Worm (Caenorhabditis elegans) whole organism, young adult: Measurements from ENCODE around the gene M02B7.7.

Source experiments
- B0019.2 ChIP-seq: fragments of 200-800 bp; sonication (Bioruptor generic); conservative IDR thresholded peaks from 2 replicates; pipeline ENCODE4 v1.3.6; 2022; ENCODE audit warnings: missing genetic modification reagents, missing genetic modification characterization, missing compliant biosample characterization
- B0035.1 ChIP-seq: sonication (generic microtip); optimal IDR thresholded peaks from 2 replicates; lab custom pipeline; 2016; ENCODE audit warnings: missing genetic modification characterization, mild to moderate bottlenecking, missing compliant biosample characterization, missing genotype, missing genetic modification reagents
- B0336.3 ChIP-seq: fragments of 200-800 bp; sonication (Bioruptor generic); IDR thresholded peaks from 2 replicates; pipeline ENCODE4 v1.3.6; 2022; ENCODE audit warnings: missing genetic modification characterization, missing compliant biosample characterization
- C06A6.2 ChIP-seq: fragments of 200-800 bp; sonication (Bioruptor generic); conservative IDR thresholded peaks from 2 replicates; pipeline ENCODE4 v1.3.6; 2022; ENCODE audit warnings: missing genetic modification characterization, missing compliant biosample characterization
- D2030.7 ChIP-seq: fragments of 200-800 bp; sonication (Bioruptor generic); IDR thresholded peaks from 2 replicates; pipeline ENCODE4 v1.3.6; 2022; ENCODE audit warnings: missing genetic modification reagents, missing genetic modification characterization, missing compliant biosample characterization
- F22D6.2 ChIP-seq: sonication (generic microtip); optimal IDR thresholded peaks from 2 replicates; lab custom pipeline; 2016; ENCODE audit warnings: mild to moderate bottlenecking, missing genetic modification characterization, missing compliant biosample characterization
- F23B12.7 ChIP-seq: sonication (generic microtip); optimal IDR thresholded peaks from 2 replicates; lab custom pipeline; 2017; ENCODE audit warnings: missing genetic modification characterization, mild to moderate bottlenecking, missing compliant biosample characterization, antibody characterized with exemption, moderate library complexity; ENCODE audit not compliant: insufficient read depth
- F33H1.4 ChIP-seq: fragments of 200-800 bp; sonication (Bioruptor generic); IDR thresholded peaks from 2 replicates; pipeline ENCODE4 v1.3.6; 2022; ENCODE audit warnings: missing genetic modification reagents, missing genetic modification characterization, missing compliant biosample characterization
- F37B4.10 ChIP-seq: fragments of 200-800 bp; sonication (Bioruptor generic); IDR thresholded peaks from 2 replicates; pipeline ENCODE4 v1.3.6; 2022; ENCODE audit warnings: missing genetic modification characterization, missing compliant biosample characterization
- F57C9.4 ChIP-seq: sonication (generic microtip); optimal IDR thresholded peaks from 2 replicates; lab custom pipeline; 2017; ENCODE audit warnings: mild to moderate bottlenecking, missing genetic modification characterization, missing compliant biosample characterization
- K12H6.12 ChIP-seq: fragments of 200-800 bp; sonication (Bioruptor generic); optimal IDR thresholded peaks from 2 replicates; lab custom pipeline; 2018; ENCODE audit warnings: mild to moderate bottlenecking, missing genetic modification characterization, missing compliant biosample characterization
- T26A5.8 ChIP-seq: sonication (generic microtip); optimal IDR thresholded peaks from 2 replicates; lab custom pipeline; 2016; ENCODE audit warnings: missing genetic modification characterization, missing compliant biosample characterization
- Y53F4B.3 ChIP-seq: fragments of 200-800 bp; sonication (Bioruptor generic); IDR thresholded peaks from 2 replicates; pipeline ENCODE4 v1.3.6; 2022; ENCODE audit warnings: missing genetic modification reagents, missing genetic modification characterization, missing compliant biosample characterization
- Y95B8A.8 ChIP-seq: fragments of 200-800 bp; sonication (Bioruptor generic); IDR thresholded peaks from 2 replicates; pipeline ENCODE4 v1.3.6; 2022; ENCODE audit warnings: missing genetic modification reagents, missing genetic modification characterization, missing compliant biosample characterization
- ama-1 ChIP-seq, 3 experiments: fragments of 150-350 bp in 1 of 3; sonication (generic microtip) in 2 of 3; optimal IDR thresholded peaks; 2 replicates each; lab custom pipeline; 2014 to 2018; ENCODE audit warnings: missing biosample characterization in 2 of 3, missing genetic modification characterization in 2 of 3, missing genetic modification reagents in 2 of 3
- attf-3 ChIP-seq: fragments of 200-800 bp; sonication (Bioruptor generic); conservative IDR thresholded peaks from 2 replicates; pipeline ENCODE4 v1.3.6; 2022; ENCODE audit warnings: missing genetic modification reagents, missing genetic modification characterization, missing compliant biosample characterization
- bed-1 ChIP-seq: fragments of 200-800 bp; sonication (Bioruptor generic); IDR thresholded peaks from 2 replicates; pipeline ENCODE4 v1.3.6; 2022; ENCODE audit warnings: missing genetic modification reagents, missing genetic modification characterization, missing compliant biosample characterization
- ceh-100 ChIP-seq: fragments of 200-800 bp; sonication (Bioruptor generic); IDR thresholded peaks from 2 replicates; pipeline ENCODE4 v1.3.6; 2022; ENCODE audit warnings: missing genetic modification reagents, missing genetic modification characterization, missing compliant biosample characterization
- ceh-27 ChIP-seq: fragments of 200-800 bp; sonication (Bioruptor generic); optimal IDR thresholded peaks from 2 replicates; lab custom pipeline; 2018; ENCODE audit warnings: mild to moderate bottlenecking, missing genetic modification characterization, moderate library complexity, missing compliant biosample characterization
- ceh-40 ChIP-seq: fragments of 200-800 bp; sonication (Bioruptor generic); IDR thresholded peaks from 2 replicates; pipeline ENCODE4 v1.3.6; 2022; ENCODE audit warnings: missing genetic modification characterization, missing compliant biosample characterization
- die-1 ChIP-seq: sonication (generic microtip); optimal IDR thresholded peaks from 2 replicates; lab custom pipeline; 2016; ENCODE audit warnings: missing genotype, mild to moderate bottlenecking, missing genetic modification characterization, missing compliant biosample characterization
- him-1 ChIP-seq: sonication (generic microtip); optimal IDR thresholded peaks from 2 replicates; lab custom pipeline; 2016; ENCODE audit warnings: missing genotype, missing genetic modification reagents, missing genetic modification characterization, missing compliant biosample characterization
- hlh-26 ChIP-seq: fragments of 200-800 bp; sonication (Bioruptor generic); conservative IDR thresholded peaks from 2 replicates; pipeline ENCODE4 v1.3.6; 2022; ENCODE audit warnings: missing genetic modification reagents, missing genetic modification characterization, missing compliant biosample characterization
- hmg-1.2 ChIP-seq: fragments of 200-800 bp; sonication (Bioruptor generic); IDR thresholded peaks from 2 replicates; pipeline ENCODE4 v1.3.6; 2022; ENCODE audit warnings: missing genetic modification reagents, missing genetic modification characterization, missing compliant biosample characterization
- hrde-1 ChIP-seq: sonication (generic microtip); optimal IDR thresholded peaks from 2 replicates; lab custom pipeline; 2016; ENCODE audit warnings: missing genetic modification characterization, mild to moderate bottlenecking, missing compliant biosample characterization, moderate library complexity, missing genotype, missing genetic modification reagents, borderline replicate concordance
- hsf-1 ChIP-seq: fragments of 200-800 bp; sonication (Bioruptor generic); IDR thresholded peaks from 2 replicates; pipeline ENCODE4 v1.3.6; 2022; ENCODE audit warnings: missing genetic modification reagents, missing genetic modification characterization, missing compliant biosample characterization
- let-526 ChIP-seq: fragments of 200-800 bp; sonication (Bioruptor generic); IDR thresholded peaks from 2 replicates; pipeline ENCODE4 v1.3.6; 2022; ENCODE audit warnings: missing genetic modification reagents, missing genetic modification characterization, missing compliant biosample characterization
- let-607 ChIP-seq, 2 experiments: fragments of 200-800 bp in 1 of 2; sonication (Bioruptor generic) in 1 of 2; sonication (generic microtip) in 1 of 2; optimal IDR thresholded peaks; 2 replicates each; lab custom pipeline; 2016 to 2018; ENCODE audit warnings: mild to moderate bottlenecking in 2 of 2, missing compliant biosample characterization in 2 of 2, missing genetic modification characterization in 2 of 2, moderate library complexity in 2 of 2, missing genotype in 1 of 2
- lin-26 ChIP-seq: fragments of 200-800 bp; sonication (Bioruptor generic); IDR thresholded peaks from 2 replicates; pipeline ENCODE4 v1.3.6; 2022; ENCODE audit warnings: missing genetic modification reagents, missing genetic modification characterization, missing compliant biosample characterization
- lsl-1 ChIP-seq: fragments of 200-800 bp; sonication (Bioruptor generic); optimal IDR thresholded peaks from 2 replicates; lab custom pipeline; 2018; ENCODE audit warnings: mild to moderate bottlenecking, missing genetic modification characterization, moderate library complexity, missing compliant biosample characterization
- madf-3 ChIP-seq: fragments of 200-800 bp; sonication (Bioruptor generic); IDR thresholded peaks from 2 replicates; pipeline ENCODE4 v1.3.6; 2022; ENCODE audit warnings: missing genetic modification reagents, missing genetic modification characterization, missing compliant biosample characterization
- mcd-1 ChIP-seq: fragments of 200-800 bp; sonication (Bioruptor generic); IDR thresholded peaks from 2 replicates; pipeline ENCODE4 v1.3.6; 2022; ENCODE audit warnings: missing genetic modification reagents, missing genetic modification characterization, missing compliant biosample characterization
- mes-4 ChIP-seq: sonication (generic microtip); optimal IDR thresholded peaks from 2 replicates; lab custom pipeline; 2016; ENCODE audit warnings: missing genotype, missing genetic modification characterization, missing compliant biosample characterization
- mxl-1 ChIP-seq: sonication (generic microtip); optimal IDR thresholded peaks from 2 replicates; lab custom pipeline; 2016; ENCODE audit warnings: missing genetic modification characterization, missing compliant biosample characterization
- nfya-1 ChIP-seq: sonication (generic microtip); optimal IDR thresholded peaks from 2 replicates; lab custom pipeline; 2017; ENCODE audit warnings: antibody characterized with exemption, missing compliant biosample characterization, missing genetic modification characterization, borderline replicate concordance; ENCODE audit not compliant: insufficient read depth
- rcor-1 ChIP-seq: fragments of 200-800 bp; sonication (Bioruptor generic); IDR thresholded peaks from 2 replicates; pipeline ENCODE4 v1.3.6; 2022; ENCODE audit warnings: missing genetic modification reagents, missing genetic modification characterization, missing compliant biosample characterization
- repo-1 ChIP-seq: sonication (generic microtip); optimal IDR thresholded peaks from 2 replicates; lab custom pipeline; 2017; ENCODE audit warnings: mild to moderate bottlenecking, missing genetic modification characterization, missing compliant biosample characterization
- snpc-4 ChIP-seq, 5 experiments: fragments of 150-350 bp in 1 of 5; sonication (generic microtip) in 4 of 5; optimal IDR thresholded peaks; 2 replicates each; lab custom pipeline; 2014 to 2018; ENCODE audit warnings: missing genetic modification characterization in 5 of 5, missing biosample characterization in 3 of 5, antibody characterized with exemption in 2 of 5, mild to moderate bottlenecking in 2 of 5, missing compliant biosample characterization in 2 of 5, missing genotype in 2 of 5, moderate library complexity in 2 of 5, missing genetic modification reagents in 1 of 5
- tbp1 ChIP-seq: fragments of 200-800 bp; sonication (Bioruptor generic); optimal IDR thresholded peaks from 2 replicates; lab custom pipeline; 2018; ENCODE audit warnings: mild to moderate bottlenecking, missing genetic modification characterization, missing compliant biosample characterization
- unc-62 ChIP-seq: fragments of 150-350 bp; optimal IDR thresholded peaks from 2 replicates; lab custom pipeline; 2014; ENCODE audit warnings: missing biosample characterization, missing genetic modification reagents, missing genetic modification characterization
- zim-3 ChIP-seq: sonication (generic microtip); optimal IDR thresholded peaks from 2 replicates; lab custom pipeline; 2017; ENCODE audit warnings: mild to moderate bottlenecking, missing genetic modification characterization, moderate library complexity, missing compliant biosample characterization
- ztf-25 ChIP-seq: fragments of 200-800 bp; sonication (Bioruptor generic); IDR thresholded peaks from 2 replicates; pipeline ENCODE4 v1.3.6; 2022; ENCODE audit warnings: missing genetic modification reagents, missing genetic modification characterization, missing compliant biosample characterization
- ztf-26 ChIP-seq: sonication (generic microtip); optimal IDR thresholded peaks from 2 replicates; lab custom pipeline; 2017; ENCODE audit warnings: missing genetic modification characterization, missing compliant biosample characterization
- ztf-3 ChIP-seq: fragments of 200-800 bp; sonication (Bioruptor generic); optimal IDR thresholded peaks from 2 replicates; lab custom pipeline; 2018; ENCODE audit warnings: mild to moderate bottlenecking, missing genetic modification characterization, missing compliant biosample characterization

M02B7.7 gene

DNA sequence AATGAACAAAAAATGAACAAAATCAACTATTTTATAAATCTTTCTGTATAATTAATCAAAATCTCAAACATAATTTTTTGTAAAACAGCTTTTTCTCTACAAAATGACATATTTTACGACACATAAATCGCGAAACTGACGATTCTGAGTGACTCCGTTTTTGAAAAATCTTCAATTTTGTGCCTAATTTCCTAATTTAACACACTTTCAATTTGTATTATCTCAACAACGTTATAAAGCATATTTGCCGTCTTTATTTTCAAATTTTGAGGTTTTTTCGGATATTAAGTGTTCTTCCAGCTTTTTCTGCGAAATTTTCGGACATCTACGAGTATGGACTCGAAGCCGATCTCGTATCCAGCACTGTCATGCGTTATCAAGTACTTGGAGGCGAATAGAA lies 1.8 kb downstream of the M02B7.7 start, which contains the start of gene fbxc-47:
fbxc-47 (plus strand) TSS at position 301 of the 400 bp plus-strand sequence.
- TF ChIP-seq F37B4.10 (GFP tag; lab: Robert Waterston, UW) (no peak), ceh-27 (GFP tag; lab: Kevin White, UChicago) (no peak), snpc-4 (GFP tag; optimal IDR thresholded peaks at IDR 0.05; lab: Kevin White, UChicago) (no peak), snpc-4 (tag; optimal IDR thresholded peaks at IDR 0.05; lab: Kevin White, UChicago) (no peak), repo-1 (tag; lab: Kevin White, UChicago) (no peak), F22D6.2 (tag; lab: Kevin White, UChicago) (no peak), K12H6.12 (no peak), C06A6.2 (GFP tag; lab: Robert Waterston, UW) (no peak), Y53F4B.3 (no peak), F57C9.4 (tag; lab: Kevin White, UChicago) (no peak), attf-3 (no peak), Y95B8A.8 (no peak), ceh-100 (no peak)
- TF ChIP-seq, all 124 proteins: peak for 0

DNA sequence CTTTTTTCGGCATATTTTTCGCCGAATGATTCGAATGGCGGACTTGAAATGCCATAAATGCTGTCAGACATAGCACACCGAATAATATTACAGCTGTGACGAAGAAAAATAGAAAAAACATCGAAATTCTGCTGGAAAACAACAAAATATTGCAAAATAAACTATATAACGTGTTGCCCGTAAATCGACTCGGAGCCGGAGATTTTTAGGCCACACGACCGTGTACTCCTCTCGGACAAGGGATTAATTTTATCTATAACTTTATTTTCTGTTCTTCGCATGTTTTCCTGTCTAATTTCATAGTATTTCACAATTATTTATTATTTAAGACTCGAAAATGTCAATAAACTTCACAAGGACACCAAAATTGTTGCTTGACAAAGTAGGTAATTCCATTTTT lies 3.7 kb downstream of the M02B7.7 start, which contains the start of the genes algn-14 and M02B7.2:
algn-14 (minus strand) TSS at position 175 of the 400 bp plus-strand sequence.
M02B7.2 (plus strand) TSS at position 330 of the 400 bp plus-strand sequence.
- TF ChIP-seq mes-4 (tag; lab: Kevin White, UChicago) = no peak
- 0 out of 2 replicates have a peak, but pooled peaks have one; percentile 23 for TF ChIP-seq attf-3
- no peak for TF ChIP-seq bed-1 (GFP tag; lab: Robert Waterston, UW)
- TF ChIP-seq ztf-26 (tag; lab: Kevin White, UChicago) = no peak
- TF ChIP-seq ztf-3 (GFP tag; lab: Kevin White, UChicago) = no peak
- TF ChIP-seq hlh-26 = no peak
- no peak for TF ChIP-seq B0336.3
- no peak for TF ChIP-seq Y53F4B.3
- TF ChIP-seq lsl-1 (GFP tag; lab: Kevin White, UChicago) = peak; percentile 26
- no peak for TF ChIP-seq K12H6.12
- TF ChIP-seq ceh-40 (GFP tag; lab: Robert Waterston, UW) = no peak
- TF ChIP-seq ztf-25 (GFP tag; lab: Robert Waterston, UW) = 0 out of 2 replicates have a peak, but pooled peaks have one; percentile 40
- TF ChIP-seq let-526 (GFP tag; lab: Robert Waterston, UW) = no peak
- TF ChIP-seq hsf-1 = no peak
- no peak for TF ChIP-seq F22D6.2 (tag; lab: Kevin White, UChicago)
- TF ChIP-seq D2030.7 (GFP tag; lab: Robert Waterston, UW) = peak; percentile 23; the same call in 1 of the 2 replicates
- no peak for TF ChIP-seq die-1 (tag; lab: Kevin White, UChicago)
- TF ChIP-seq ceh-100 = 0 out of 2 replicates have a peak, but pooled peaks have one; percentile 44
- TF ChIP-seq ama-1 (optimal IDR thresholded peaks at IDR 0.05; lab: Kevin White, UChicago) = no peak
- TF ChIP-seq ama-1 (GFP tag; optimal IDR thresholded peaks at IDR 0.05; lab: Kevin White, UChicago) = no peak
- TF ChIP-seq tbp1 = peak; percentile 19
- TF ChIP-seq him-1 (tag; lab: Kevin White, UChicago) = no peak
- TF ChIP-seq T26A5.8 (tag; lab: Kevin White, UChicago) = no peak
- peak; percentile 31 for TF ChIP-seq F33H1.4 (GFP tag; lab: Robert Waterston, UW)
- peak; percentile 54; the same call in 1 of the 2 replicates for TF ChIP-seq B0019.2 (GFP tag; lab: Robert Waterston, UW)
- no peak for TF ChIP-seq hrde-1 (tag; lab: Kevin White, UChicago)
- TF ChIP-seq mxl-1 = no peak
- no peak for TF ChIP-seq B0035.1
- TF ChIP-seq mcd-1 = peak; percentile 50; the same call in 1 of the 2 replicates
- no peak for TF ChIP-seq zim-3
- TF ChIP-seq unc-62 (GFP tag; lab: Kevin White, UChicago) = no peak
- no peak for TF ChIP-seq lin-26
- no peak for TF ChIP-seq snpc-4 (GFP tag; optimal IDR thresholded peaks at IDR 0.05; lab: Kevin White, UChicago)
- peak in 1 of 4 experiments; percentile 5 for TF ChIP-seq snpc-4 (tag; optimal IDR thresholded peaks at IDR 0.05; lab: Kevin White, UChicago)
- TF ChIP-seq rcor-1 (GFP tag; lab: Robert Waterston, UW) = no peak; the same call in 1 of the 2 replicates
- TF ChIP-seq ceh-27 (GFP tag; lab: Kevin White, UChicago) = peak; percentile 37
- TF ChIP-seq hmg-1.2 (GFP tag; lab: Robert Waterston, UW) = peak; percentile 30; the same call in 1 of the 2 replicates
- TF ChIP-seq nfya-1 (tag; lab: Kevin White, UChicago) = no peak
- TF ChIP-seq F23B12.7 (tag; lab: Kevin White, UChicago) = peak; percentile 12
- peak in 1 of 2 experiments; percentile 42 for TF ChIP-seq let-607 (tag; optimal IDR thresholded peaks at IDR 0.05; lab: Kevin White, UChicago)
- TF ChIP-seq madf-3 (GFP tag; lab: Robert Waterston, UW) = no peak
